Fruit fly (Drosophila melanogaster) whole organism, embryonic: ENCODE data around the gene CG32298.

ENCODE experiments used
- CG8478 ChIP-seq: fragments of >200 bp; optimal IDR thresholded peaks from 2 replicates; lab custom pipeline; 2018
- cad ChIP-seq: fragments of >200 bp; optimal IDR thresholded peaks from 2 replicates; lab custom pipeline; 2017; ENCODE audit warnings: missing biosample characterization, missing genetic modification characterization

DNA sequence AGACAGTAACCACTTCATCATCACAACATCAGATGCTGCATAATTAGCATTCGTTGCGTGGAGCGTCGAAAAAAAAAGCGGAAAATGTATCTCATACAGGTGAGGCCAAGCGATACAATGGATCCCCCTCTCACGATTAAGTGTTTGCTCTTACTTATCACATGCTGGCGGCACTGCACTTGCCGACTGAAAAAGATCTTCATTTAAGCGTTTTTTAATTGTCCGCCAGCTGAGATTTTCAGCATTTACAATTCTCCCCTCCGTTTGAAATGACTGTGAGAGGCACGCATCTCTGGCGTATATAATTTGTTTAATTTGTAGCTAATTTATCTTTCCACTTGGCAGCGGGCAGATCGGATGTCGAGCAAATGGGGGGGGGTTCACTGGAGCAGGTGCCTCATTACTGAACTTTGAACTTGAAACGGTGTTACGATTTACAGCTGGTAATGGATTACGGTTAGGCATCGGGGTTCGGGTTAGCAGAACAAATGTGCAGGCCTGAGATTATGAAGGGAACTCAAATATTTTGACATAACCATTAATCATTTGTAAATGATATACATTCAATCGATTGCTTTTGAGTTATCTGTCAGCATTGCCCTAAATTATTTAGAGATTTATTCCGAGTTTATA, 2.0 kb downstream of the CG32298 start, which contains the start of gene Mzt1:
- no peak for TF ChIP-seq cad (GFP tag; lab: Kevin White, UChicago)
- TF ChIP-seq CG8478, result no peak
